Worm (Caenorhabditis elegans): ENCODE results near the gene F10G7.12.

Gene F10G7.12

ce11 chrII:4689477-4689876 is at the start of gene F10G7.12:
Gene F10G7.12 (plus strand): TSS chrII:4689777.
- TF ChIP-seq med-1 (GFP tag; optimal IDR thresholded peaks at IDR 0.05; ENCODE audit: insufficient read depth) = no peak
- TF ChIP-seq T22C8.4 (GFP tag; IDR thresholded peaks at IDR 0.05) = no peak

ce11 chrII:4640748-4641147 is 48.8 kb upstream of the F10G7.12 start:
- TF ChIP-seq med-1 (GFP tag; optimal IDR thresholded peaks at IDR 0.05; ENCODE audit: insufficient read depth) (no peak), T22C8.4 (GFP tag; IDR thresholded peaks at IDR 0.05) (no peak), ztf-29 (GFP tag; IDR thresholded peaks at IDR 0.05) (no peak), klf-2 (GFP tag; conservative IDR thresholded peaks at IDR 0.05) (no peak), tab-1 (GFP tag; IDR thresholded peaks at IDR 0.05) (no peak), ref-1 (GFP tag; conservative IDR thresholded peaks at IDR 0.05) (no peak), cog-1 (tag; optimal IDR thresholded peaks at IDR 0.05) (no peak), flt-1 (GFP tag; IDR thresholded peaks at IDR 0.05) (no peak), ztf-23 (GFP tag; IDR thresholded peaks at IDR 0.05) (no peak)

ce11 chrII:4648785-4649184 is 40.8 kb upstream of the F10G7.12 start, which contains the start of gene lgc-27:
Gene lgc-27 (plus strand): TSS chrII:4649085.
- TF ChIP-seq cog-1 (tag; optimal IDR thresholded peaks at IDR 0.05) = no peak
- no peak for TF ChIP-seq ztf-23 (GFP tag; IDR thresholded peaks at IDR 0.05)
- TF ChIP-seq ref-1 (GFP tag; conservative IDR thresholded peaks at IDR 0.05) = no peak
- TF ChIP-seq tab-1 (GFP tag; IDR thresholded peaks at IDR 0.05) = no peak
- TF ChIP-seq T22C8.4 (GFP tag; IDR thresholded peaks at IDR 0.05) = no peak
- TF ChIP-seq med-1 (GFP tag; optimal IDR thresholded peaks at IDR 0.05; ENCODE audit: insufficient read depth) = no peak
- TF ChIP-seq klf-2 (GFP tag; conservative IDR thresholded peaks at IDR 0.05) = no peak
- no peak for TF ChIP-seq flt-1 (GFP tag; IDR thresholded peaks at IDR 0.05)
- no peak for TF ChIP-seq ztf-29 (GFP tag; IDR thresholded peaks at IDR 0.05)

DNA sequence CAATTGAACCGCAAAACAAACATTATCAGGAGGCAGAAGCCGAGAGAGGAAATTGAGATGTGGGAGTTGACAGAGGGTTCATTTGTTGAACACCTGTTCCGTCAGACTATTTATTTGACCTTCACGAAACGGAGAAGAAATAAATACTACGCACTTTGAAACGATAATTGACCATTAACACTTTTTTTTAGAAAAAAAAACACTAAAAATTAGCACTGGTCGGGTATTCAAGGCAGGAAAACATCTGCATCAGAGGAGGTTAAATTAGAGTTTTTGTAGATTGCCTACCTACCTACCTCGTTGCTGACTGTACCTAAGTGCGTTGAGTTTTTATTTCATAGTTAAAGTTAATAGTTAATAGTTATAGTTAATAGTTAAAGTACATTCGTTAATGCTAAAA is 39.5 kb upstream of the F10G7.12 start:
- no peak for TF ChIP-seq klf-2 (GFP tag; conservative IDR thresholded peaks at IDR 0.05)
- no peak for TF ChIP-seq tab-1 (GFP tag; IDR thresholded peaks at IDR 0.05)
- TF ChIP-seq flt-1 (GFP tag; IDR thresholded peaks at IDR 0.05) = no peak
- TF ChIP-seq ref-1 (GFP tag; conservative IDR thresholded peaks at IDR 0.05) = no peak
- no peak for TF ChIP-seq ztf-23 (GFP tag; IDR thresholded peaks at IDR 0.05)
- TF ChIP-seq T22C8.4 (GFP tag; IDR thresholded peaks at IDR 0.05) = no peak
- no peak for TF ChIP-seq med-1 (GFP tag; optimal IDR thresholded peaks at IDR 0.05; ENCODE audit: insufficient read depth)
- TF ChIP-seq ztf-29 (GFP tag; IDR thresholded peaks at IDR 0.05) = no peak
- TF ChIP-seq cog-1 (tag; optimal IDR thresholded peaks at IDR 0.05) = no peak

ce11 chrII:4655834-4656233 is 33.7 kb upstream of the F10G7.12 start, which contains the start of gene fut-6:
Gene fut-6 (minus strand): TSS chrII:4655934.
- TF ChIP-seq ztf-23 (GFP tag; IDR thresholded peaks at IDR 0.05) (no peak), T22C8.4 (GFP tag; IDR thresholded peaks at IDR 0.05) (no peak), ref-1 (GFP tag; conservative IDR thresholded peaks at IDR 0.05) (no peak), ztf-29 (GFP tag; IDR thresholded peaks at IDR 0.05) (no peak), klf-2 (GFP tag; conservative IDR thresholded peaks at IDR 0.05) (no peak), cog-1 (tag; optimal IDR thresholded peaks at IDR 0.05) (no peak), tab-1 (GFP tag; IDR thresholded peaks at IDR 0.05) (no peak), med-1 (GFP tag; optimal IDR thresholded peaks at IDR 0.05; ENCODE audit: insufficient read depth) (no peak), flt-1 (GFP tag; IDR thresholded peaks at IDR 0.05) (no peak)

ce11 chrII:4657370-4657769 is 32.2 kb upstream of the F10G7.12 start:
- no peak for TF ChIP-seq tab-1 (GFP tag; IDR thresholded peaks at IDR 0.05)
- no peak for TF ChIP-seq klf-2 (GFP tag; conservative IDR thresholded peaks at IDR 0.05)
- no peak for TF ChIP-seq flt-1 (GFP tag; IDR thresholded peaks at IDR 0.05)
- no peak for TF ChIP-seq med-1 (GFP tag; optimal IDR thresholded peaks at IDR 0.05; ENCODE audit: insufficient read depth)
- no peak for TF ChIP-seq cog-1 (tag; optimal IDR thresholded peaks at IDR 0.05)
- no peak for TF ChIP-seq ztf-29 (GFP tag; IDR thresholded peaks at IDR 0.05)
- no peak for TF ChIP-seq ztf-23 (GFP tag; IDR thresholded peaks at IDR 0.05)
- no peak for TF ChIP-seq ref-1 (GFP tag; conservative IDR thresholded peaks at IDR 0.05)
- no peak for TF ChIP-seq T22C8.4 (GFP tag; IDR thresholded peaks at IDR 0.05)

ce11 chrII:4658245-4658644 is 31.3 kb upstream of the F10G7.12 start:
- no peak for TF ChIP-seq flt-1 (GFP tag; IDR thresholded peaks at IDR 0.05)
- no peak for TF ChIP-seq ref-1 (GFP tag; conservative IDR thresholded peaks at IDR 0.05)
- TF ChIP-seq med-1 (GFP tag; optimal IDR thresholded peaks at IDR 0.05; ENCODE audit: insufficient read depth) = no peak

DNA sequence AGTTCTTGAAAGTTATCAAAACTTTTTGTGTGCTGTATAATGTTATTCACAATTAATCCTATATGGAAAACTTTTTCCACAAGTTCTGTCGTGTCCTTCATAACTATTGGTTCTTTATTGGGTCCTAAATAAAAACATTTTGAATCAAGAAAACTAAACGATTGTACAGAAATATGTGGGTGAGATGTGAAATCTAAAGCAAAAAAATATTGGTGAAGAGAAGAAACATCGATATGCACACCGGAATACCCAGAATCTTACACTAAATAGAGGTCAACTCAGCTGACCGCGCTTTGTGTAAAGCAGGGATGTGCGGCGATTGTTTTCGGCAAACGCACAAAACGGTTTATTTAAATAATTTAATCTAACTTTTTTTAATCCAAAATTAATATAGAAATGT is 28.3 kb upstream of the F10G7.12 start, which contains the start of gene T05A7.13:
Gene T05A7.13, minus strand, starts transcription at position 101 of the 400 bp plus-strand sequence.
- no peak for TF ChIP-seq T22C8.4 (GFP tag; IDR thresholded peaks at IDR 0.05)
- no peak for TF ChIP-seq ztf-29 (GFP tag; IDR thresholded peaks at IDR 0.05)
- TF ChIP-seq cog-1 (tag; optimal IDR thresholded peaks at IDR 0.05) = no peak
- TF ChIP-seq ref-1 (GFP tag; conservative IDR thresholded peaks at IDR 0.05) = no peak

DNA sequence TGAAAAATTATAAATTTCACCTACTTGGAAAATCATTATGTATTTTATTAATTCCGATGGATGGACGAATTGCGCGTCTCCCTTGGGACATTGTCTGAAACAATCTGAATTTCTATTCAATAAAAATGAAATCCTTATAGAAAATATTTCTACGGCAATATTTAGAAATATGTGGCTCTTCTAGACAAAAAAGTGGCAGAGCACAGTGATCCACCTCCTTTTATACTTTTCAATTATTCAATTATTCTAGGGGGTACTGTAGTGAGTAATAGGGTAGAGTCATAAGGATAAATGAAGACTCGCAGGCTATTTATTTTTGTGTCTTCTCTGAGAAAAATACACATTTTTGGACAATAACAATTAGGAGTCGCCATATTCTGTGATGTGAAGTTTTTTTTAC is 26.4 kb upstream of the F10G7.12 start, which contains the start of gene T05A7.12:
Gene T05A7.12, minus strand, starts transcription at position 101 of the 400 bp plus-strand sequence.
- TF ChIP-seq tab-1 (GFP tag; IDR thresholded peaks at IDR 0.05) = no peak
- TF ChIP-seq med-1 (GFP tag; optimal IDR thresholded peaks at IDR 0.05; ENCODE audit: insufficient read depth) = no peak
- no peak for TF ChIP-seq ztf-23 (GFP tag; IDR thresholded peaks at IDR 0.05)
- no peak for TF ChIP-seq klf-2 (GFP tag; conservative IDR thresholded peaks at IDR 0.05)

ce11 chrII:4665359-4665758 is 24.2 kb upstream of the F10G7.12 start, which contains the start of gene T05A7.11:
Gene T05A7.11 (minus strand): TSS chrII:4665459.
- no peak for TF ChIP-seq T22C8.4 (GFP tag; IDR thresholded peaks at IDR 0.05)
- no peak for TF ChIP-seq med-1 (GFP tag; optimal IDR thresholded peaks at IDR 0.05; ENCODE audit: insufficient read depth)
- TF ChIP-seq tab-1 (GFP tag; IDR thresholded peaks at IDR 0.05) = no peak

DNA sequence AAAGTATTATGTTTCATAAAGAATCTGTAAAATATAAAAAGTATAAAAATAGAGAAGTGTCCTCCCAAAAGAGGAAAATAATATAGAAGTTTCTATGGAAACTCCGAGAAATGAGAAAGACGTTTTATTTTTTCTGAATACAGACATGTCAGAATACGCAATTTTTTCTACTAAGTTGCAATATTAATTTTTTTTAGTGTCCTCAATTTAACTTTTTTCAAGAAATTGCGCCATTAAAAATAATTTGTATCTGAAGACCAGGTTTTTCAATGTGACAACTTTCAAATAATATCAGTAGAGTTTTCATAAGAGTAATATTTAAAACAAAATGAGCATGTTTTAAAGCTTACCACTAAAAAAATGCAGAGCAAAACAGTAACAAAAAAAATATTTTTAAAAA is 22.0 kb upstream of the F10G7.12 start, which contains the start of gene fut-5:
Gene fut-5, minus strand, starts transcription at position 101 of the 400 bp plus-strand sequence.
- TF ChIP-seq klf-2 (GFP tag; conservative IDR thresholded peaks at IDR 0.05) = no peak
- no peak for TF ChIP-seq ztf-23 (GFP tag; IDR thresholded peaks at IDR 0.05)
- no peak for TF ChIP-seq cog-1 (tag; optimal IDR thresholded peaks at IDR 0.05)
- no peak for TF ChIP-seq flt-1 (GFP tag; IDR thresholded peaks at IDR 0.05)
